Worm (Caenorhabditis elegans): ENCODE results near the gene srh-115.

DNA sequence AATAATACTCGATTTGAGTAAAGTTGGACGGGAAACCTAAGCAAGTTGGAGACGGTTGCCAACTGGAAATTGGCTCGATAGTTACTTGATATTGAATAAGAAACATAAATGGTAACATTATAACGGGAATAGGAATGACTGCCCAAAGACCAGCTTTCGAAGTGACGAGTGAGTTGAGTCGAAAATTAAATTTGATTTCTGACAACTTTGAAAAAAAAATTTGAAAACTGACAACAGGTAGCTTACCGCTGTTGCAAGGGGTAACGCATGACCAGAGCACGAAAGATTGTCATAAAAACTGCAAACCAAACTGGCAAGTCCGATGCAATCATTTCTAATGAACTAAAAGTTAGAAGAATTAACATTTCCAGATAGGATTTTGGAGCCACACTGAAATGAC is 37.2 kb downstream of the srh-115 start:
- TF ChIP-seq ceh-18 (tag; optimal IDR thresholded peaks at IDR 0.05), result no peak
- TF ChIP-seq hlh-13 (GFP tag; optimal IDR thresholded peaks at IDR 0.05), result no peak
- TF ChIP-seq pros-1 (tag; optimal IDR thresholded peaks at IDR 0.05), result no peak
- TF ChIP-seq pqm-1 (tag; optimal IDR thresholded peaks at IDR 0.05), result no peak
- no peak for TF ChIP-seq unc-86 (tag; optimal IDR thresholded peaks at IDR 0.05)
- TF ChIP-seq ama-1 (optimal IDR thresholded peaks at IDR 0.05), result no peak
- no peak for TF ChIP-seq rnt-1 (tag; optimal IDR thresholded peaks at IDR 0.05)
- TF ChIP-seq madf-2 (tag; optimal IDR thresholded peaks at IDR 0.05), result no peak

Measured in whole organism, late embryonic.